Fruit fly (Drosophila melanogaster) whole organism: ENCODE measurements around the gene puc.

Experiments
- CG8478 ChIP-seq: fragments of >200 bp; optimal IDR thresholded peaks from 2 replicates; lab custom pipeline; 2018; ENCODE audit warnings: inconsistent platforms
- Dll ChIP-seq: fragments of >200 bp; optimal IDR thresholded peaks from 2 replicates; lab custom pipeline; 2017
- EcR ChIP-seq, 2 experiments: fragments of >200 bp; optimal IDR thresholded peaks; 2 replicates each; lab custom pipeline; 2017; ENCODE audit warnings: missing biosample characterization in 2 of 2, missing genetic modification characterization in 2 of 2, missing genetic modification reagents in 2 of 2
- pan ChIP-seq: fragments of >200 bp; optimal IDR thresholded peaks from 2 replicates; lab custom pipeline; 2017
- psq ChIP-seq: fragments of >200 bp; optimal IDR thresholded peaks from 2 replicates; lab custom pipeline; 2017
- usp ChIP-seq: fragments of >200 bp; optimal IDR thresholded peaks from 2 replicates; lab custom pipeline; 2017; ENCODE audit warnings: missing biosample characterization, missing genetic modification characterization, mixed read lengths

The puc gene

DNA sequence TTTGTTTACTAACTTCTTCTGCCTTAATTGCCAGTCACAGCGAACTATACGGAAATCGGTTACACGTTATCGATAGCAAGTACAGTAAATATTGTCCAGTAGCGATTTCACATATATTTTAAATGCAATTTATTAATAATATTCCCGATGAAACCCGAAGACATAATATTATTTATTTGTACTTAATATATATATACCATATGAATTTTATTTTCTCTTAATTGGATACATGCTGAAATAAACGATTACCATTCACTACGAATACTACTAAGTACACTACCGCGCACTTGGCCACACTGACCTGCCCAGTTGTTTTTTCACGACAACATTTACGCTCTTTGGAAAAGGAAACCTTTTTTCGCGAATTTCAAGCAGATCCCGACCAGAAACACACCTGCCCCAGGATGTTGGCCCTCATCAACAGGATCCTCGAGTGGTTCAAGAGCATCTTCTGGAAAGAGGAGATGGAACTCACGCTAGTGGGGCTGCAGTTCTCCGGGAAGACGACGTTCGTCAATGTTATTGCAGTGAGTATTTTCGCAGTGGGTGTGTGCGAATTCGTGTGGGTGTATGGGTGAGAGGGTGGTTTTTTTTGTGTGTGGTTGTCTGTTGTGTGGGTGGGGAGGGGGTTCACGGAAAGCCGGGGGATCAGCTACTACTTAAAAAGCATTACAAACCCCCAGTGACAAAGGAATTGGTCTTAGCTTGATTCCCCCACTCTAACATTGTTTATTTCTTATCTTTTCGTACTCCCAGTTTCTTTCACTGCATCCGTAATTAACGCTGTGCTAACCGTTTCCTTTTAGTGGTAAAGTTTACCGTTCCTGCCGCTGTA lies 21.4 kb downstream of the puc start, which contains the start of the genes CG9667 and Arl8:
Gene CG9667, minus strand, starts transcription at position 42 of the 835 bp plus-strand sequence.
Gene Arl8, plus strand, starts transcription at position 290 of the 835 bp plus-strand sequence.
- TF ChIP-seq pan (lab: Kevin White, UChicago) (no peak), CG8478 (lab: Kevin White, UChicago) (no peak), EcR (GFP tag; optimal IDR thresholded peaks at IDR 0.05; lab: Kevin White, UChicago) (no peak), psq (no peak), usp (GFP tag; lab: Kevin White, UChicago) (no peak), Dll (lab: Kevin White, UChicago) (no peak)

DNA sequence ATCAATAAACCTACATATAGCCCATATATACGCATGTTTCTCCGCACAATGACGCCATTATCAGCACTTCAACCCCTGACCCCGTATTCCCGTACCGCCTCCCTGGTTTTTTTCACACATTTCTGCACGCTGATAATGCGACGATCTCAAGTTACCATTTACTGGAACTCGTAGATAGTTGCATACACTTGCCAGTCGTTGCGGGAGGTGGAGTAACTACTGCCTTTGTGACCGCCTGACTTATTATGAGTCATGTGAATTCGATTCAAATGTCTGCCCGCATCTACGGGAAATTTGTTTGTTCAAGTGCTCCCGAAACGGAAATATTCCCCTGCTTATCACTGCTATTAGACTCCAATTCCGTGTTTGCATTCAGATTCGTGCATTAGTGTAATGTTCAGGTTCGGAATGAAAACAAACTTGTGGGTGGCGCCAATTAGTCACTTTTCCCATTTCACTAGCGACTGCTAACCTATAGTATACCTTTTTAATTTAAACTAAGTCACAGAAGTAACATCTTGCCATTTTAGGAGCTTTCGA lies 22.1 kb downstream of the puc start:
- TF ChIP-seq pan (lab: Kevin White, UChicago) (peak; percentile 61), usp (GFP tag; lab: Kevin White, UChicago) (no peak)

DNA sequence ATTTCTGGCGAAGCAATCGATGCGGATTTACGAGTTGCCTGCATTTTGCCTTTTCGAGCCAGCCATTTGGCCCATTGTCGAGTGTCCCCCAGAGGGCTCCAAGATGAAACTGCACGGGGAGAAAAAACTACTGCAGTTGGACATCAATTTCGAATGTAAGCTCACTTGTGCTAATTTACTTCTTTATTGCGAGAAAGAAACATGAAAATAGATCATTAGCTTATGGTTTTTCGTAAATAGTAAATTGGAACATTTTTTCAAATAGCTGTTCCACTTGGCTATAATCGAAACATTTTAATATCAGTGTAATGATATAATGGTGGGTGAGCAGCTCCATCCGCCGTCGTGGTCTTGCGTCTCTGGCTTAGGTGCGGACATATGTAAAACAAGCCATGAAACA lies 27.3 kb downstream of the puc start:
- TF ChIP-seq EcR (GFP tag; optimal IDR thresholded peaks at IDR 0.05; lab: Kevin White, UChicago) (no peak), usp (GFP tag; lab: Kevin White, UChicago) (no peak), Dll (lab: Kevin White, UChicago) (no peak), CG8478 (lab: Kevin White, UChicago) (no peak), pan (lab: Kevin White, UChicago) (no peak), psq (no peak)

DNA sequence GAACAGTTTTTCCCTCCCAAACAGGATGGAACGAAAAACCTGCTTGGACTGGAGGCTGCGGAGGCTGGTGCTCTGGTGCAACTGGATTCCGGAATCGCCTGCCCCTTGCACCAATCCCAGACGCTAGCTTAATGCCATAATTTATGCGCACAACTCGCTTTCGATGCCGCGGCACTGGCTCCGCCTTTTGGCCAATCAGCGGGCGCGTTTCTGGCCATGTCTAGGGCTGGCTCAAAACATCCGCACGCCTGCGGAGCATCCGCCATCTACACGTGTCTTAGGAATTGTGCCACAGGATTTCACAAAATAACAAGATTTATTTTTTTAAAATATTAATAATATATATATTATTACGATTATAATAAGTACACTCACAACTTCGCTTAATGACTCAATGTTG lies 29.4 kb downstream of the puc start:
- no peak for TF ChIP-seq Dll (lab: Kevin White, UChicago)
- TF ChIP-seq pan (lab: Kevin White, UChicago) = no peak
- TF ChIP-seq EcR (GFP tag; optimal IDR thresholded peaks at IDR 0.05; lab: Kevin White, UChicago) = no peak
- no peak for TF ChIP-seq psq

DNA sequence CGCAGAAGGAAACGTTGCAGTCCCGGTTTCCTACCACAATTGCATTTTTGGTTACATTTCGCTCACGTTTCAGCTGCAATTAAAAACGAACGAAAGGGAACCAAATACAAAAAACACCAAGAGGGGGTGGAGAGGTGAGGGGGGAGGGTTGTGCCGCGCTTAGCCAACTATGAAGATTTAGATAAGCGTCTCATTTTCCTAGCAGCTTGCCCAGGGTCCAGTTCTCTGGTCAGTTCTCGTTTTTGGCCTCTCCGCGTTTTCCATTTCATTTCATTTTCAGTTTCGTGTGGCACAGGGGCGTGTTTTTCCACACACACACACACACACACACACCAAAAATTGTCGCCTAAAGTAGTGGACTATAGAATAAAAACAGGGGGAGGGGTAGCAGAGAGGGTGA lies 33.0 kb downstream of the puc start:
- TF ChIP-seq EcR (GFP tag; optimal IDR thresholded peaks at IDR 0.05; lab: Kevin White, UChicago) (no peak), pan (lab: Kevin White, UChicago) (no peak), usp (GFP tag; lab: Kevin White, UChicago) (no peak), Dll (lab: Kevin White, UChicago) (no peak), psq (no peak), CG8478 (lab: Kevin White, UChicago) (no peak)

DNA sequence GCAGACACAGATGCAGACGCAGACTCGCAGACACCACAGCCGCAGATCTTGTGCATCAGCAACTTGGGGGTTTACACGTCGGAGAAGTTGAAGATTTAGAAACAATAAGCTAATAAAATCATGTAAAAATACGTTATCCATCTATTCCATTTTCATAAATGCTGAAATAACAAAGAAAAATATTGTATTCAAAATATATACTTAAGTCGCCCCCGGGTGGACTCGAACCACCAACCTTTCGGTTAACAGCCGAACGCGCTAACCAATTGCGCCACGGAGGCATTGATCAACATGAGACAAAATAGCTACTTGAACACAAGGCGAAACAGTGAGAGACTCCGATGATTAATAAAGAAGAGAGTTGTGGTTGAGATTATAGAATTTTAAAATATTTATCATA lies 34.2 kb downstream of the puc start:
- TF ChIP-seq EcR (GFP tag; optimal IDR thresholded peaks at IDR 0.05; lab: Kevin White, UChicago) = no peak
- TF ChIP-seq CG8478 (lab: Kevin White, UChicago) = no peak
- TF ChIP-seq usp (GFP tag; lab: Kevin White, UChicago) = no peak
- TF ChIP-seq pan (lab: Kevin White, UChicago) = no peak
- no peak for TF ChIP-seq psq
- no peak for TF ChIP-seq Dll (lab: Kevin White, UChicago)

DNA sequence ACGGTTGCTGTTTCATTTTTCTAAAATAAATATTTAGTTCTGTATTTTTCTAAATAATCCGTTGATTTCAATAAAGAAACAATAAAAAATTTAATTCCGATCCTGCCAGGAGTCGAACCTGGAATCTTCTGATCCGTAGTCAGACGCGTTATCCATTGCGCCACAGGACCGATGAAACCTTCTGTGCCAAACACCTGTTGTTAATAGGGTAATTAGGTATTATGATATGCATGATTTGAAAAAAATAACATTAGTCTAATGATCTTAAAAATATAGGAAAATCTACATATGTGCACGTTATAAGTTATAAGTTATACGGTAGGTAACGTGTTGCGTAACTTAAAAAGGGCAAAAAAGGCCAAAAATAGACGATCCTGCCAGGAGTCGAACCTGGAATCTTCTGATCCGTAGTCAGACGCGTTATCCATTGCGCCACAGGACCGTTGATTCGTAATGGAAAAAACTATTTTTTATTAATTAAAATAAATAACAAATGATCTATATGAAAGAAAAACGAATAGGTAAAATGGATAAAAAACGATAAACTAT lies 34.8 kb downstream of the puc start:
- TF ChIP-seq psq (no peak), pan (lab: Kevin White, UChicago) (no peak), EcR (GFP tag; optimal IDR thresholded peaks at IDR 0.05; lab: Kevin White, UChicago) (no peak)

DNA sequence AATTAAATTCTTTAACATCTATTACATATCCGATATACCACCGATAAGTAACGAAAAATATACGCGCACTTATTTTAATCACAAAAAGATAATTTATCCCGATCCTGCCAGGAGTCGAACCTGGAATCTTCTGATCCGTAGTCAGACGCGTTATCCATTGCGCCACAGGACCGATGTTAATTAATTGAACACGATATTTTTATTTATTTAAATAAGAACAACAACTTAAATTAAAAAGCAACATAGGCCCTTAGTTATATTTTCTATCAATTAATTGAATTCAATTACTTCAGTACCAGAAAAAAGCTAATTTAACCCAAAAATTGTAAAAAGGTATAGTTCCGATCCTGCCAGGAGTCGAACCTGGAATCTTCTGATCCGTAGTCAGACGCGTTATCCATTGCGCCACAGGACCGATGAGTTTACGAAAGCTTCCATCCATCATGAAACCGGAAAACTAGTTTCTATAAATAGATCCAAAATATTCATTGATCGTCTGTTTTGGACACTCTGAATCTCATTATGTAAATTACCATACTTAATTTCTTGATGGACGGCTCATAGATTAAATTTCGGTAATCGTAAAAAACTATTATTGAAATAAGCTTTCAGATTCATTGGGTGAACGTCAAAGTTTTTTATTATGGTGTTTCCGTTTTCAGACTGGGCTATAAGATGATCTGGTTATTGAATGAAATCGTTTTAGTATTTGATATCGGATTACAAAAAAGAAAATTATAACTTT lies 35.7 kb downstream of the puc start:
- TF ChIP-seq CG8478 (lab: Kevin White, UChicago) = no peak
- no peak for TF ChIP-seq usp (GFP tag; lab: Kevin White, UChicago)
- TF ChIP-seq Dll (lab: Kevin White, UChicago) = no peak
- TF ChIP-seq EcR (GFP tag; optimal IDR thresholded peaks at IDR 0.05; lab: Kevin White, UChicago) = no peak
- no peak for TF ChIP-seq psq
- TF ChIP-seq pan (lab: Kevin White, UChicago) = no peak

DNA sequence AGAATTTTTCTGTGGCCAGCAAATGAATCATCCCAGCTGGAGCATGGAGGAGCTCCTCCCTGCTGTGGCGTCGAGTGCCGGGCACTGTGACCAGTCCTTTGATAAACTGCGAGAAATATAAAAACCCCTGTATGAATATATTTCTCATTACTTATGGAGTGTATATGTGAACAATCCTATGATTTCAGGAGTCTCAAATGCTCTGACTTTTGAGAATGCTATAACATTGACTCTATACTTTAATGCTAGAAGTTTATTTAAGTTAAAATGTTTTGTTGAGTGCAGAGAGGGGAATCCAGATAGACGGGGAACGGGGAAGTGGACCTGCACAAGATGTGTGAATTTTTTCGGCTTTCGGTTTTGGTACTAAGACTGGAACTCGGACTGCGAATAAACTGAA lies 37.0 kb downstream of the puc start:
- no peak for TF ChIP-seq CG8478 (lab: Kevin White, UChicago)
- no peak for TF ChIP-seq usp (GFP tag; lab: Kevin White, UChicago)
- no peak for TF ChIP-seq psq
- TF ChIP-seq pan (lab: Kevin White, UChicago) = no peak
- no peak for TF ChIP-seq EcR (GFP tag; optimal IDR thresholded peaks at IDR 0.05; lab: Kevin White, UChicago)
- no peak for TF ChIP-seq Dll (lab: Kevin White, UChicago)

DNA sequence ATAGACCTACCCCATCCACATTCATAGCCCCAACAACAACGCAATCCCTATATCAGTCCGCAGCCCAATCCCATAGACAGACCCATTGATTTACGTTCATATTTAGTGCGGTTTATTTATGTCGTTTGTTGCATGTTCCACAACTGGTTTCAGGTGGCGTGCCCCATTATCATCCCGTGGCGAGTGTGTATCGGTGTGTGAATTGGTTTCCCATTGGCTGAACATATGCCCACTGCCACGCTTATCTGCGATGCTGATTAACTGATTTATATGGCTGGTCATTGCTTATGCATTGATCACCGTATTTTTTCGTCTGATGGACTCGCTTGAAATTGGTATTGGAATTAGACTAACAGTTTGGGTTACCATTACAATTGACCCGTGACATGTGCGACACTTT lies 40.6 kb downstream of the puc start:
- no peak for TF ChIP-seq Dll (lab: Kevin White, UChicago)
- TF ChIP-seq usp (GFP tag; lab: Kevin White, UChicago) = no peak
- TF ChIP-seq pan (lab: Kevin White, UChicago) = no peak
- no peak for TF ChIP-seq psq
- no peak for TF ChIP-seq EcR (GFP tag; optimal IDR thresholded peaks at IDR 0.05; lab: Kevin White, UChicago)
- no peak for TF ChIP-seq CG8478 (lab: Kevin White, UChicago)

DNA sequence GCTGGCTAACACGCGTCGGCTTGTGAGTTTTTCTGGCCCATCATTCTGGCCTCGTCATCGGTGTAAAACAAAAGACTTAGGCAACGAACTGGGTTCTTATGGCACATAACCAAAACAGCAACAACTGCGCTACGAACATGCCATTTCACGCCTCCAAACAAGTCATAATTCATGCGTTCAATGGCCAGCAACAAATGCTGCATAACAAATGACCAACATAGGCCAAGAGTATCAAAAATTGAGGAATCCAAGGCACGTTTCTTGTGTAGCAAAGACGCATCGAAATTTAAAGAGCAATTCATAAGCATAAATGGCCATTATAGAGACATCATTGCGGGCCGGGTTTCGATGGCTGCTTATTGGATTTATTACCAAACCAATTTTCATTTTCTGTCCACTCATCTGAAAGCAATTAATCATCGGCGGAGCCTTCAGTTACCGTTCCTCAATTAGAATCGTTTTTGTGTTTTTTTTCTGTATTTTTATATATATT lies 41.8 kb downstream of the puc start:
- TF ChIP-seq EcR (GFP tag; optimal IDR thresholded peaks at IDR 0.05; lab: Kevin White, UChicago) = no peak
- no peak for TF ChIP-seq usp (GFP tag; lab: Kevin White, UChicago)
- no peak for TF ChIP-seq pan (lab: Kevin White, UChicago)
- no peak for TF ChIP-seq CG8478 (lab: Kevin White, UChicago)
- TF ChIP-seq Dll (lab: Kevin White, UChicago) = no peak
- no peak for TF ChIP-seq psq
